Worm (Caenorhabditis elegans) whole organism, L4 larva: ENCODE measurements around the gene C33D9.10.
A peak's percentile ranks its signal among the peaks of the same experiment; 100 is the strongest.

ENCODE experiments used
- D1046.2 ChIP-seq: fragments of 200-800 bp; sonication (Bioruptor generic); IDR thresholded peaks from 2 replicates; pipeline ENCODE4 v1.3.6; 2022; ENCODE audit warnings: missing genetic modification characterization, missing compliant biosample characterization
- F26F4.8 ChIP-seq: fragments of 200-800 bp; sonication (Bioruptor generic); conservative IDR thresholded peaks from 2 replicates; pipeline ENCODE4 v1.3.6; 2022; ENCODE audit warnings: missing genetic modification characterization, missing compliant biosample characterization
- F44E2.7 ChIP-seq: fragments of 200-800 bp; sonication (Bioruptor generic); IDR thresholded peaks from 2 replicates; pipeline ENCODE4 v2.1.2; 2022; ENCODE audit warnings: missing genetic modification characterization, missing compliant biosample characterization
- F49E8.2 ChIP-seq: sonication (generic microtip); optimal IDR thresholded peaks from 2 replicates; lab custom pipeline; 2016; ENCODE audit warnings: missing compliant biosample characterization, mild to moderate bottlenecking, missing genetic modification characterization, borderline replicate concordance
- R02D3.7 ChIP-seq: fragments of 150-350 bp; sonication (generic microtip); optimal IDR thresholded peaks from 3 replicates; lab custom pipeline; 2014; ENCODE audit warnings: missing biosample characterization, missing genetic modification characterization
- T26A8.4 ChIP-seq: fragments of 200-800 bp; sonication (Bioruptor generic); IDR thresholded peaks from 2 replicates; pipeline ENCODE4 v1.3.6; 2022; ENCODE audit warnings: missing genetic modification characterization, missing compliant biosample characterization
- ZK337.2 ChIP-seq: fragments of 200-800 bp; sonication (Bioruptor generic); IDR thresholded peaks from 2 replicates; pipeline ENCODE4 v1.3.6; 2022; ENCODE audit warnings: missing genetic modification reagents, missing genetic modification characterization, missing compliant biosample characterization
- ZK546.5 ChIP-seq, 2 experiments: sonication (generic microtip); optimal IDR thresholded peaks; 2 replicates each; lab custom pipeline; 2017; ENCODE audit warnings: missing biosample characterization in 2 of 2, missing genetic modification characterization in 2 of 2
- aha-1 ChIP-seq: fragments of 150-350 bp; peaks from one replicate; lab custom pipeline; 2014; ENCODE audit warnings: missing biosample characterization, missing genetic modification characterization
- arid-1 ChIP-seq: fragments of 200-800 bp; sonication (Bioruptor generic); conservative IDR thresholded peaks from 2 replicates; pipeline ENCODE4 v1.3.6; 2022; ENCODE audit warnings: missing genetic modification reagents, missing genetic modification characterization, missing compliant biosample characterization
- attf-4 ChIP-seq: sonication (generic microtip); optimal IDR thresholded peaks from 3 replicates; lab custom pipeline; 2017; ENCODE audit warnings: missing biosample characterization, missing genetic modification characterization
- ceh-28 ChIP-seq: fragments of 150-350 bp; optimal IDR thresholded peaks from 2 replicates; lab custom pipeline; 2014; ENCODE audit warnings: missing biosample characterization, missing genetic modification reagents, missing genetic modification characterization
- ceh-32 ChIP-seq: sonication (generic microtip); optimal IDR thresholded peaks from 2 replicates; lab custom pipeline; 2016; ENCODE audit warnings: mild to moderate bottlenecking, missing genetic modification characterization, missing compliant biosample characterization; ENCODE audit not compliant: poor library complexity
- ceh-44 ChIP-seq: fragments of 200-800 bp; sonication (Bioruptor generic); IDR thresholded peaks from 2 replicates; pipeline ENCODE4 v1.3.6; 2022; ENCODE audit warnings: missing genetic modification reagents, missing genetic modification characterization, missing compliant biosample characterization
- ces-1 ChIP-seq: fragments of 150-350 bp; sonication (generic microtip); optimal IDR thresholded peaks from 4 replicates; lab custom pipeline; 2014; ENCODE audit warnings: missing biosample characterization, missing genetic modification reagents, missing genetic modification characterization
- daf-16 ChIP-seq, 3 experiments: sonication (generic microtip); optimal IDR thresholded peaks; 2 replicates each; lab custom pipeline; 2016 to 2017; ENCODE audit warnings: missing genetic modification characterization in 3 of 3, missing genetic modification reagents in 3 of 3, mild to moderate bottlenecking in 2 of 3, missing compliant biosample characterization in 2 of 3, missing biosample characterization in 1 of 3, moderate library complexity in 1 of 3
- dve-1 ChIP-seq: sonication (generic microtip); optimal IDR thresholded peaks from 2 replicates; lab custom pipeline; 2017; ENCODE audit warnings: antibody characterized with exemption, mild to moderate bottlenecking, missing genetic modification characterization, missing compliant biosample characterization; ENCODE audit not compliant: insufficient read depth
- egl-43 ChIP-seq: fragments of 200-800 bp; sonication (Bioruptor generic); IDR thresholded peaks from 2 replicates; pipeline ENCODE4 v1.3.6; 2022; ENCODE audit warnings: missing genetic modification reagents, missing genetic modification characterization, missing compliant biosample characterization
- fos-1 ChIP-seq: fragments of 150-350 bp; optimal IDR thresholded peaks from 2 replicates; lab custom pipeline; 2014; ENCODE audit warnings: missing biosample characterization, missing genetic modification characterization
- gei-8 ChIP-seq: fragments of 200-800 bp; sonication (Bioruptor generic); optimal IDR thresholded peaks from 2 replicates; lab custom pipeline; 2018; ENCODE audit warnings: mild to moderate bottlenecking, missing genetic modification characterization, missing compliant biosample characterization
- hlh-30 ChIP-seq: sonication (generic microtip); optimal IDR thresholded peaks from 2 replicates; lab custom pipeline; 2017; ENCODE audit warnings: antibody characterized with exemption, mild to moderate bottlenecking, missing genetic modification characterization, missing compliant biosample characterization; ENCODE audit not compliant: insufficient read depth
- lin-1 ChIP-seq: fragments of 200-800 bp; sonication (Bioruptor generic); IDR thresholded peaks from 2 replicates; pipeline ENCODE4 v1.3.6; 2022; ENCODE audit warnings: missing genetic modification reagents, missing genetic modification characterization, missing compliant biosample characterization
- lin-29 ChIP-seq: fragments of 200-800 bp; sonication (Bioruptor generic); IDR thresholded peaks from 2 replicates; pipeline ENCODE4 v1.3.6; 2022; ENCODE audit warnings: missing genetic modification reagents, missing genetic modification characterization, missing compliant biosample characterization
- lin-38 ChIP-seq: fragments of 200-800 bp; sonication (Bioruptor generic); IDR thresholded peaks from 2 replicates; pipeline ENCODE4 v1.3.6; 2022; ENCODE audit warnings: missing genetic modification reagents, missing genetic modification characterization, missing compliant biosample characterization
- lsy-2 ChIP-seq, 2 experiments: fragments of 150-350 bp in 1 of 2; sonication (generic microtip) in 1 of 2; optimal IDR thresholded peaks; 2 replicates each; lab custom pipeline; 2014 to 2017; ENCODE audit warnings: missing biosample characterization in 2 of 2, missing genetic modification characterization in 2 of 2
- mep-1 ChIP-seq: fragments of 150-350 bp; sonication (generic microtip); optimal IDR thresholded peaks from 3 replicates; lab custom pipeline; 2014; ENCODE audit warnings: missing biosample characterization, missing genetic modification characterization
- mes-2 ChIP-seq: sonication (generic microtip); optimal IDR thresholded peaks from 2 replicates; lab custom pipeline; 2016; ENCODE audit warnings: missing genotype, mild to moderate bottlenecking, missing genetic modification characterization, missing compliant biosample characterization; ENCODE audit not compliant: poor library complexity, severe bottlenecking
- mxl-2 ChIP-seq: fragments of 200-800 bp; sonication (Bioruptor generic); conservative IDR thresholded peaks from 2 replicates; pipeline ENCODE4 v1.3.6; 2022; ENCODE audit warnings: missing genetic modification reagents, missing genetic modification characterization, missing compliant biosample characterization
- nhr-102 ChIP-seq: sonication (generic microtip); optimal IDR thresholded peaks from 2 replicates; lab custom pipeline; 2016; ENCODE audit warnings: mild to moderate bottlenecking, missing genetic modification characterization, moderate library complexity, missing compliant biosample characterization
- nhr-28 ChIP-seq: fragments of 150-350 bp; optimal IDR thresholded peaks from 2 replicates; lab custom pipeline; 2014; ENCODE audit warnings: missing biosample characterization, missing genetic modification characterization
- nhr-48 ChIP-seq: sonication (generic microtip); optimal IDR thresholded peaks from 2 replicates; lab custom pipeline; 2016; ENCODE audit warnings: mild to moderate bottlenecking, missing genetic modification characterization, missing compliant biosample characterization
- pha-4 ChIP-seq, 2 experiments: fragments of 150-350 bp in 1 of 2; fragments of 200-800 bp in 1 of 2; sonication (Bioruptor generic) in 1 of 2; IDR thresholded peaks in 1 of 2; optimal IDR thresholded peaks in 1 of 2; 2 replicates each; pipeline versions ENCODE4 v1.3.6 to Lab custom; 2014 to 2022; ENCODE audit warnings: missing genetic modification characterization in 2 of 2, missing genetic modification reagents in 2 of 2, missing biosample characterization in 1 of 2, missing compliant biosample characterization in 1 of 2
- php-3 ChIP-seq: fragments of 200-800 bp; sonication (Bioruptor generic); IDR thresholded peaks from 2 replicates; pipeline ENCODE4 v1.3.6; 2022; ENCODE audit warnings: missing genetic modification reagents, missing genetic modification characterization, missing compliant biosample characterization
- rbr-2 ChIP-seq: sonication (generic microtip); optimal IDR thresholded peaks from 2 replicates; lab custom pipeline; 2016; ENCODE audit warnings: missing genotype, missing genetic modification characterization, missing compliant biosample characterization
- saeg-2 ChIP-seq: fragments of 200-800 bp; sonication (Bioruptor generic); IDR thresholded peaks from 2 replicates; pipeline ENCODE4 v1.3.6; 2022; ENCODE audit warnings: missing genetic modification reagents, missing genetic modification characterization, missing compliant biosample characterization
- set-16 ChIP-seq: fragments of 200-800 bp; sonication (Bioruptor generic); IDR thresholded peaks from 2 replicates; pipeline ENCODE4 v1.3.6; 2022; ENCODE audit warnings: missing genetic modification reagents, missing genetic modification characterization, missing compliant biosample characterization
- spr-3 ChIP-seq: fragments of 200-800 bp; sonication (Bioruptor generic); optimal IDR thresholded peaks from 2 replicates; lab custom pipeline; 2018; ENCODE audit warnings: mild to moderate bottlenecking, missing genetic modification characterization, missing compliant biosample characterization
- unc-39 ChIP-seq: sonication (generic microtip); optimal IDR thresholded peaks from 2 replicates; lab custom pipeline; 2017; ENCODE audit warnings: missing biosample characterization, missing genetic modification characterization
- vab-7 ChIP-seq: fragments of 200-800 bp; sonication (Bioruptor generic); IDR thresholded peaks from 2 replicates; pipeline ENCODE4 v1.3.6; 2022; ENCODE audit warnings: missing genetic modification reagents, missing genetic modification characterization, missing compliant biosample characterization
- zag-1 ChIP-seq: fragments of 150-350 bp; optimal IDR thresholded peaks from 2 replicates; lab custom pipeline; 2014; ENCODE audit warnings: missing biosample characterization, missing genetic modification characterization
- ztf-11 ChIP-seq: fragments of 150-350 bp; optimal IDR thresholded peaks from 2 replicates; lab custom pipeline; 2014; ENCODE audit warnings: missing biosample characterization, missing genetic modification characterization

The C33D9.10 gene

ce11 chrIV:8740952-8741438 is 47.0 kb downstream of the C33D9.10 start, which contains the start of gene F21D5.6:
TSS of gene F21D5.6 (minus strand) at chrIV:8741388.
- TF ChIP-seq lin-38 (GFP tag; lab: Robert Waterston, UW) (peak; percentile 30; the same call in 1 of the 2 replicates), hlh-30 (tag; lab: Kevin White, UChicago) (no peak), mep-1 (tag; lab: Kevin White, UChicago) (peak; percentile 9), daf-16 (GFP tag; optimal IDR thresholded peaks at IDR 0.05; lab: Kevin White, UChicago) (no peak), daf-16 (tag; optimal IDR thresholded peaks at IDR 0.05; lab: Kevin White, UChicago) (peak; percentile 27), T26A8.4 (peak; percentile 66; the same call in 1 of the 2 replicates), set-16 (GFP tag; lab: Robert Waterston, UW) (no peak), mxl-2 (GFP tag; lab: Robert Waterston, UW) (no peak), dve-1 (peak; percentile 18), aha-1 (peak; percentile 65)

ce11 chrIV:8739926-8740325 is 48.0 kb downstream of the C33D9.10 start, which contains the start of gene mrps-33:
TSS of gene mrps-33 (minus strand) at chrIV:8740026.
- TF ChIP-seq php-3 (no peak), ztf-11 (tag; lab: Kevin White, UChicago) (no peak), lin-1 (no peak)

ce11 chrIV:8739294-8739693 is 48.7 kb downstream of the C33D9.10 start, which contains the start of gene F21D5.5:
TSS of gene F21D5.5 (minus strand) at chrIV:8739394.
- TF ChIP-seq ces-1 (GFP tag; lab: Kevin White, UChicago) (no peak), ceh-28 (peak; percentile 24)

- TF ChIP-seq ZK546.5 (tag; optimal IDR thresholded peaks at IDR 0.05; lab: Kevin White, UChicago): no peak
- no peak for TF ChIP-seq ZK337.2 (GFP tag; lab: Robert Waterston, UW)
- no peak for TF ChIP-seq unc-39 (tag; lab: Kevin White, UChicago)
- no peak for TF ChIP-seq F26F4.8
- no peak for TF ChIP-seq mep-1 (tag; lab: Kevin White, UChicago)
- no peak for TF ChIP-seq daf-16 (GFP tag; optimal IDR thresholded peaks at IDR 0.05; lab: Kevin White, UChicago)
- no peak for TF ChIP-seq daf-16 (tag; optimal IDR thresholded peaks at IDR 0.05; lab: Kevin White, UChicago)
- no peak for TF ChIP-seq ceh-32 (tag; lab: Kevin White, UChicago)
- TF ChIP-seq pha-4 (GFP tag; IDR thresholded peaks at IDR 0.05; lab: Robert Waterston, UW): no peak
- no peak for TF ChIP-seq pha-4 (tag; optimal IDR thresholded peaks at IDR 0.05; lab: Kevin White, UChicago)
- TF ChIP-seq vab-7 (GFP tag; lab: Robert Waterston, UW): no peak
- TF ChIP-seq arid-1 (GFP tag; lab: Robert Waterston, UW): no peak
- TF ChIP-seq D1046.2 (GFP tag; lab: Robert Waterston, UW): no peak
- no peak for TF ChIP-seq set-16 (GFP tag; lab: Robert Waterston, UW)
- no peak for TF ChIP-seq spr-3
- TF ChIP-seq R02D3.7: no peak
- no peak for TF ChIP-seq nhr-102
Observed at ce11 chrIV:8737787-8738186, 50.2 kb downstream of the C33D9.10 start, which contains the start of gene F21D5.4. TSS of gene F21D5.4 (plus strand) at chrIV:8738087.

ce11 chrIV:8737354-8737753 is 50.6 kb downstream of the C33D9.10 start:
- TF ChIP-seq F49E8.2 (tag; lab: Kevin White, UChicago) (no peak), hlh-30 (tag; lab: Kevin White, UChicago) (peak; percentile 10), lsy-2 (tag; optimal IDR thresholded peaks at IDR 0.05; lab: Kevin White, UChicago) (peak in 1 of 2 experiments; percentile 32), ceh-44 (GFP tag; lab: Robert Waterston, UW) (no peak), egl-43 (GFP tag; lab: Robert Waterston, UW) (no peak), nhr-28 (tag; lab: Kevin White, UChicago) (peak; percentile 5), attf-4 (tag; lab: Kevin White, UChicago) (no peak), mes-2 (tag; lab: Kevin White, UChicago) (peak; percentile 27), php-3 (no peak), fos-1 (no peak), F44E2.7 (no peak), rbr-2 (tag; lab: Kevin White, UChicago) (no peak), lin-29 (no peak), zag-1 (tag; lab: Kevin White, UChicago) (no peak), gei-8 (GFP tag; lab: Kevin White, UChicago) (no peak), nhr-48 (tag; lab: Kevin White, UChicago) (no peak), saeg-2 (GFP tag; lab: Robert Waterston, UW) (no peak), ZK546.5 (tag; optimal IDR thresholded peaks at IDR 0.05; lab: Kevin White, UChicago) (no peak)
